Worm (Caenorhabditis elegans): ENCODE measurements around the gene nhr-146.

ce11 chrIV:1597018-1597417 lies 29.6 kb upstream of the nhr-146 start, which contains the start of gene ced-2:
- TF ChIP-seq skn-1 (tag; optimal IDR thresholded peaks at IDR 0.05) (no peak), ama-1 (optimal IDR thresholded peaks at IDR 0.05) (no peak)

Measured in whole organism, L3 larva.